Fruit fly (Drosophila melanogaster): ENCODE results near the gene CG42747.

CG42747 gene

dm6 chr3L:6400062-6400750 is at the start of gene CG42747 (continued):
- TF ChIP-seq sim (GFP tag; IDR thresholded peaks at IDR 0.05): no peak
- peak; percentile 62 for TF ChIP-seq corto (GFP tag; optimal IDR thresholded peaks at IDR 0.05)
- TF ChIP-seq Drgx (GFP tag; IDR thresholded peaks at IDR 0.05): peak; percentile 81
- TF ChIP-seq MBD-R2 (GFP tag; IDR thresholded peaks at IDR 0.05): no peak
- peak; percentile 65 for TF ChIP-seq HLH3B (GFP tag; IDR thresholded peaks at IDR 0.05)
- TF ChIP-seq wor (GFP tag; IDR thresholded peaks at IDR 0.05): peak; percentile 45; the same call in 1 of the 2 replicates
- TF ChIP-seq NC2α (GFP tag; optimal IDR thresholded peaks at IDR 0.05): peak; percentile 69
- no peak for TF ChIP-seq YL-1 (GFP tag; optimal IDR thresholded peaks at IDR 0.05)
- peak; percentile 61 for TF ChIP-seq tin (GFP tag; optimal IDR thresholded peaks at IDR 0.05)
- TF ChIP-seq row (GFP tag; IDR thresholded peaks at IDR 0.05): peak; percentile 72
- TF ChIP-seq E2f2 (GFP tag; IDR thresholded peaks at IDR 0.05): peak; percentile 48; the same call in 1 of the 2 replicates
- TF ChIP-seq Ptx1 (GFP tag; IDR thresholded peaks at IDR 0.05): peak; percentile 58
- no peak for TF ChIP-seq CG31388 (GFP tag; optimal IDR thresholded peaks at IDR 0.05)
- TF ChIP-seq ase (GFP tag; IDR thresholded peaks at IDR 0.05): 0 out of 3 replicates have a peak, but pooled peaks have one; percentile 38
- peak; percentile 5 for TF ChIP-seq gcm2 (GFP tag; optimal IDR thresholded peaks at IDR 0.05)
- peak; percentile 63 for TF ChIP-seq Six4 (GFP tag; optimal IDR thresholded peaks at IDR 0.05)
- peak in 1 of 2 experiments; percentile 58 for TF ChIP-seq Hr78 (GFP tag; optimal IDR thresholded peaks at IDR 0.05)
- TF ChIP-seq CG2129 (GFP tag; IDR thresholded peaks at IDR 0.05; ENCODE audit: partially characterized antibody): no peak
- peak; percentile 98 for TF ChIP-seq Adf1 (GFP tag; IDR thresholded peaks at IDR 0.05)
- peak; percentile 57 for TF ChIP-seq Rx (GFP tag; IDR thresholded peaks at IDR 0.05)
- peak; percentile 91 for TF ChIP-seq Med (GFP tag)
- peak; percentile 36 for TF ChIP-seq CG18764 (GFP tag; optimal IDR thresholded peaks at IDR 0.05)
- TF ChIP-seq CG7963 (GFP tag; IDR thresholded peaks at IDR 0.05; ENCODE audit: partially characterized antibody): no peak
- TF ChIP-seq Lhr (GFP tag; optimal IDR thresholded peaks at IDR 0.05): peak; percentile 49
- peak; percentile 68 for TF ChIP-seq pb (GFP tag; optimal IDR thresholded peaks at IDR 0.05)
- TF ChIP-seq tx (GFP tag; optimal IDR thresholded peaks at IDR 0.05): peak; percentile 34
- no peak for TF ChIP-seq Ets65A (GFP tag)
- no peak for TF ChIP-seq da (GFP tag; optimal IDR thresholded peaks at IDR 0.05)
- TF ChIP-seq Xbp1 (GFP tag; optimal IDR thresholded peaks at IDR 0.05): peak; percentile 72
- TF ChIP-seq CG10366 (GFP tag; IDR thresholded peaks at IDR 0.05): no peak; the same call in 1 of the 2 replicates
- TF ChIP-seq nau (GFP tag; optimal IDR thresholded peaks at IDR 0.05): peak; percentile 31
- peak; percentile 8 for TF ChIP-seq ab (GFP tag; optimal IDR thresholded peaks at IDR 0.05)
- TF ChIP-seq danr (GFP tag; IDR thresholded peaks at IDR 0.05): no peak
- TF ChIP-seq Dip2 (GFP tag; IDR thresholded peaks at IDR 0.05): no peak
- no peak for TF ChIP-seq lov (optimal IDR thresholded peaks at IDR 0.05)
- no peak for TF ChIP-seq lov (GFP tag; IDR thresholded peaks at IDR 0.05)
- TF ChIP-seq CG10462 (GFP tag; optimal IDR thresholded peaks at IDR 0.05): peak; percentile 42
- TF ChIP-seq Gug (GFP tag; IDR thresholded peaks at IDR 0.05): no peak; the same call in 3 of the 4 replicates
- peak; percentile 14 for TF ChIP-seq BtbVII (GFP tag; optimal IDR thresholded peaks at IDR 0.05)
- TF ChIP-seq CG16813 (GFP tag; IDR thresholded peaks at IDR 0.05; ENCODE audit: partially characterized antibody): peak; percentile 6; the same call in 1 of the 3 replicates
- TF ChIP-seq CG15514 (GFP tag; optimal IDR thresholded peaks at IDR 0.05): no peak
- no peak for TF ChIP-seq CG2199 (GFP tag; IDR thresholded peaks at IDR 0.05)
- TF ChIP-seq CG12236 (GFP tag; optimal IDR thresholded peaks at IDR 0.05): peak; percentile 19
- TF ChIP-seq Atf3 (GFP tag; optimal IDR thresholded peaks at IDR 0.05): peak; percentile 41
- no peak for TF ChIP-seq dan (GFP tag; IDR thresholded peaks at IDR 0.05)
- no peak for TF ChIP-seq CG3281 (GFP tag; optimal IDR thresholded peaks at IDR 0.05)
- no peak for TF ChIP-seq Gsc (GFP tag; IDR thresholded peaks at IDR 0.05)
- no peak for TF ChIP-seq crol (GFP tag; IDR thresholded peaks at IDR 0.05)
- TF ChIP-seq amos (GFP tag; IDR thresholded peaks at IDR 0.05; ENCODE audit: partially characterized antibody): peak; percentile 49; the same call in 1 of the 2 replicates
- TF ChIP-seq CG9932 (GFP tag; IDR thresholded peaks at IDR 0.05): no peak
- no peak for TF ChIP-seq CG17612 (GFP tag; IDR thresholded peaks at IDR 0.05)
